Fruit fly (Drosophila melanogaster): ENCODE data around the gene MKP-4.

Gene MKP-4

dm6 chrX:19615990-19616663, 6.8 kb upstream of the MKP-4 start, which contains the start of gene CG14210 (continued):
- no peak for TF ChIP-seq tup (GFP tag; optimal IDR thresholded peaks at IDR 0.05)
- peak; percentile 84 for TF ChIP-seq HLH4C (GFP tag; IDR thresholded peaks at IDR 0.05; ENCODE audit: partially characterized antibody)
- no peak for TF ChIP-seq GATAe (GFP tag; conservative IDR thresholded peaks at IDR 0.05)
- no peak for TF ChIP-seq CG5180 (GFP tag; optimal IDR thresholded peaks at IDR 0.05)
- TF ChIP-seq Bgb (GFP tag; IDR thresholded peaks at IDR 0.05; ENCODE audit: partially characterized antibody) = peak; percentile 71
- peak; percentile 57 for TF ChIP-seq MESR4 (GFP tag; optimal IDR thresholded peaks at IDR 0.05)
- TF ChIP-seq CG34224 (GFP tag; IDR thresholded peaks at IDR 0.05; ENCODE audit: partially characterized antibody) = peak; percentile 73
- no peak for TF ChIP-seq CG13624 (GFP tag; optimal IDR thresholded peaks at IDR 0.05)
- no peak for TF ChIP-seq seq (GFP tag; IDR thresholded peaks at IDR 0.05)
- peak; percentile 37 for TF ChIP-seq CG17186 (GFP tag; optimal IDR thresholded peaks at IDR 0.05)
- peak; percentile 66 for TF ChIP-seq Scr (GFP tag; IDR thresholded peaks at IDR 0.05; ENCODE audit: partially characterized antibody)
- peak; percentile 25 for TF ChIP-seq sug (tag; optimal IDR thresholded peaks at IDR 0.05)
- TF ChIP-seq knrl (GFP tag; IDR thresholded peaks at IDR 0.05; ENCODE audit: partially characterized antibody) = peak; percentile 45; the same call in 2 of the 3 replicates
- TF ChIP-seq CG7987 (GFP tag; optimal IDR thresholded peaks at IDR 0.05) = peak; percentile 2
- peak; percentile 60 for TF ChIP-seq hbn (GFP tag; IDR thresholded peaks at IDR 0.05; ENCODE audit: partially characterized antibody)
- TF ChIP-seq twi (tag; optimal IDR thresholded peaks at IDR 0.05) = peak; percentile 30
- TF ChIP-seq Max (GFP tag; optimal IDR thresholded peaks at IDR 0.05) = peak; percentile 69
- peak; percentile 65 for TF ChIP-seq vnd (GFP tag; IDR thresholded peaks at IDR 0.05; ENCODE audit: partially characterized antibody)
- TF ChIP-seq E2f2 (GFP tag; IDR thresholded peaks at IDR 0.05) = peak; percentile 91
- peak; percentile 45 for TF ChIP-seq trem (tag; optimal IDR thresholded peaks at IDR 0.05)
- TF ChIP-seq Dp (GFP tag; optimal IDR thresholded peaks at IDR 0.05) = peak; percentile 84
- TF ChIP-seq ato (GFP tag; IDR thresholded peaks at IDR 0.05; ENCODE audit: partially characterized antibody) = peak; percentile 69
- peak; percentile 56; the same call in 1 of the 2 replicates for TF ChIP-seq amos (GFP tag; IDR thresholded peaks at IDR 0.05; ENCODE audit: partially characterized antibody)
- TF ChIP-seq Dll (GFP tag; IDR thresholded peaks at IDR 0.05; ENCODE audit: partially characterized antibody) = peak; percentile 62; the same call in 3 of the 4 replicates
- TF ChIP-seq HmgZ (tag; optimal IDR thresholded peaks at IDR 0.05) = peak; percentile 7
- TF ChIP-seq bbx (GFP tag; IDR thresholded peaks at IDR 0.05; ENCODE audit: partially characterized antibody) = peak; percentile 75
- TF ChIP-seq dm (GFP tag; optimal IDR thresholded peaks at IDR 0.05) = peak; percentile 90
- peak; percentile 19 for TF ChIP-seq sens (GFP tag)
- no peak for TF ChIP-seq CG6765 (GFP tag; optimal IDR thresholded peaks at IDR 0.05)
- TF ChIP-seq croc (GFP tag; conservative IDR thresholded peaks at IDR 0.05) = no peak
- TF ChIP-seq inv (GFP tag; IDR thresholded peaks at IDR 0.05; ENCODE audit: partially characterized antibody) = peak; percentile 48; the same call in 1 of the 2 replicates
- TF ChIP-seq chinmo (GFP tag; IDR thresholded peaks at IDR 0.05; ENCODE audit: partially characterized antibody) = 0 out of 4 replicates have a peak, but pooled peaks have one; percentile 55
- TF ChIP-seq Sry-δ (GFP tag; optimal IDR thresholded peaks at IDR 0.05) = peak; percentile 52
- TF ChIP-seq MBD-R2 (GFP tag; IDR thresholded peaks at IDR 0.05) = peak; percentile 70
- TF ChIP-seq crp (GFP tag; optimal IDR thresholded peaks at IDR 0.05) = peak; percentile 3 to 84
- peak; percentile 83 for TF ChIP-seq tna (GFP tag; IDR thresholded peaks at IDR 0.05; ENCODE audit: partially characterized antibody)
- TF ChIP-seq sna (GFP tag; IDR thresholded peaks at IDR 0.05; ENCODE audit: partially characterized antibody) = peak; percentile 44; the same call in 1 of the 2 replicates
- peak; percentile 8 for TF ChIP-seq mirr (GFP tag; optimal IDR thresholded peaks at IDR 0.05)
- peak; percentile 84 for TF ChIP-seq Dref (GFP tag; IDR thresholded peaks at IDR 0.05)
- peak; percentile 97 for TF ChIP-seq CG2116 (GFP tag; optimal IDR thresholded peaks at IDR 0.05)

Measured in whole organism, embryonic.